Fruit fly (Drosophila melanogaster) whole organism, embryonic: ENCODE results near the gene cindr.

Source experiments
- CG10147 ChIP-seq: fragments of 200-800 bp; sonication (Bioruptor generic); optimal IDR thresholded peaks from 2 replicates; lab custom pipeline; 2019; ENCODE audit warnings: missing biosample characterization, mild to moderate bottlenecking, missing genetic modification characterization, moderate library complexity
- CG11504 ChIP-seq: fragments of 200-800 bp; sonication (Bioruptor generic); optimal IDR thresholded peaks from 3 replicates; lab custom pipeline; 2019; ENCODE audit warnings: missing biosample characterization, mild to moderate bottlenecking, missing genetic modification characterization, moderate library complexity
- CG14710 ChIP-seq: fragments of 200-800 bp; sonication (Bioruptor generic); optimal IDR thresholded peaks from 3 replicates; lab custom pipeline; 2019; ENCODE audit warnings: missing biosample characterization, mild to moderate bottlenecking, missing genetic modification characterization, moderate library complexity
- CG1529 ChIP-seq: fragments of 200-800 bp; sonication (Bioruptor generic); optimal IDR thresholded peaks from 3 replicates; lab custom pipeline; 2018; ENCODE audit warnings: missing biosample characterization, missing genetic modification characterization
- CG15514 ChIP-seq: fragments of 200-800 bp; sonication (Bioruptor generic); optimal IDR thresholded peaks from 3 replicates; lab custom pipeline; 2017; ENCODE audit warnings: missing biosample characterization, missing genetic modification characterization, mild to moderate bottlenecking, moderate library complexity, missing genetic modification reagents
- CG16779 ChIP-seq: fragments of 200-800 bp; sonication (Bioruptor generic); IDR thresholded peaks from 2 replicates; pipeline ENCODE4 v1.3.6; 2022; ENCODE audit warnings: missing biosample characterization, missing genetic modification characterization
- CG17328 ChIP-seq: fragments of 200-800 bp; sonication (Bioruptor generic); IDR thresholded peaks from 2 replicates; pipeline ENCODE4 v1.3.6; 2022; ENCODE audit warnings: missing biosample characterization, missing genetic modification characterization
- CG1792 ChIP-seq: fragments of 200-800 bp; sonication (Bioruptor generic); optimal IDR thresholded peaks from 2 replicates; lab custom pipeline; 2016; ENCODE audit warnings: missing biosample characterization, missing genetic modification characterization
- CG1832 ChIP-seq: fragments of 200-800 bp; sonication (Bioruptor generic); optimal IDR thresholded peaks from 2 replicates; lab custom pipeline; 2017; ENCODE audit warnings: missing biosample characterization, mild to moderate bottlenecking, missing genetic modification characterization, inconsistent platforms
- CG2202 ChIP-seq: fragments of 200-800 bp; sonication (Bioruptor generic); optimal IDR thresholded peaks from 2 replicates; lab custom pipeline; 2018; ENCODE audit warnings: missing biosample characterization, mild to moderate bottlenecking, missing genetic modification characterization
- CG2678 ChIP-seq: fragments of 200-800 bp; sonication (Bioruptor generic); optimal IDR thresholded peaks from 3 replicates; lab custom pipeline; 2019; ENCODE audit warnings: missing biosample characterization, mild to moderate bottlenecking, missing genetic modification characterization, moderate library complexity
- CG2712 ChIP-seq: fragments of 200-800 bp; optimal IDR thresholded peaks from 3 replicates; lab custom pipeline; 2019; ENCODE audit warnings: missing biosample characterization, mild to moderate bottlenecking, missing genetic modification characterization, moderate library complexity
- CG5180 ChIP-seq: fragments of 200-800 bp; sonication (Bioruptor generic); optimal IDR thresholded peaks from 3 replicates; lab custom pipeline; 2017; ENCODE audit warnings: missing biosample characterization, missing genetic modification characterization, mild to moderate bottlenecking, moderate library complexity, missing genetic modification reagents
- CG6654 ChIP-seq: fragments of 200-800 bp; sonication (Bioruptor generic); optimal IDR thresholded peaks from 2 replicates; lab custom pipeline; 2017; ENCODE audit warnings: missing biosample characterization, mild to moderate bottlenecking, missing genetic modification characterization
- CG9437 ChIP-seq: fragments of 200-800 bp; sonication (Bioruptor generic); optimal IDR thresholded peaks from 2 replicates; lab custom pipeline; 2018; ENCODE audit warnings: missing biosample characterization, mild to moderate bottlenecking, missing genetic modification characterization
- CG9727 ChIP-seq: fragments of 200-800 bp; sonication (Bioruptor generic); optimal IDR thresholded peaks from 3 replicates; lab custom pipeline; 2017; ENCODE audit warnings: missing biosample characterization, mild to moderate bottlenecking, missing genetic modification characterization
- CoRest ChIP-seq: fragments of 200-800 bp; sonication (Bioruptor generic); optimal IDR thresholded peaks from 3 replicates; lab custom pipeline; 2018; ENCODE audit warnings: missing biosample characterization, mild to moderate bottlenecking, missing genetic modification characterization, moderate library complexity
- Dad ChIP-seq: fragments of 200-800 bp; sonication (Bioruptor generic); optimal IDR thresholded peaks from 3 replicates; lab custom pipeline; 2016; ENCODE audit warnings: missing biosample characterization, missing genetic modification characterization
- Dll ChIP-seq: fragments of 200-800 bp; sonication (Bioruptor generic); IDR thresholded peaks from 4 replicates; pipeline ENCODE4 v1.3.6; 2022; ENCODE audit warnings: missing biosample characterization, missing genetic modification characterization; ENCODE audit not compliant: partially characterized antibody
- Doc2 ChIP-seq: fragments of 200-800 bp; sonication (Bioruptor generic); IDR thresholded peaks from 2 replicates; pipeline ENCODE4 v1.3.6; 2022; ENCODE audit warnings: missing biosample characterization, missing genetic modification characterization
- H15 ChIP-seq: fragments of 200-800 bp; sonication (Bioruptor generic); IDR thresholded peaks from 3 replicates; pipeline ENCODE4 v1.3.6; 2022; ENCODE audit warnings: missing biosample characterization, missing genetic modification characterization
- HLHmδ ChIP-seq: fragments of 200-800 bp; sonication (Bioruptor generic); optimal IDR thresholded peaks from 2 replicates; lab custom pipeline; 2018; ENCODE audit warnings: missing biosample characterization, mild to moderate bottlenecking, missing genetic modification characterization, moderate library complexity
- Kr ChIP-seq: fragments of 200-800 bp; sonication (Bioruptor generic); optimal IDR thresholded peaks from 2 replicates; lab custom pipeline; 2017; ENCODE audit warnings: missing biosample characterization, mild to moderate bottlenecking, missing genetic modification characterization
- Lhr ChIP-seq: fragments of 200-800 bp; sonication (Bioruptor generic); optimal IDR thresholded peaks from 3 replicates; lab custom pipeline; 2017; ENCODE audit warnings: mild to moderate bottlenecking, missing biosample characterization, missing genetic modification reagents, missing genetic modification characterization
- Lpt ChIP-seq: fragments of >200 bp; optimal IDR thresholded peaks from 2 replicates; lab custom pipeline; 2018; ENCODE audit warnings: missing biosample characterization, missing genetic modification characterization
- Mrtf ChIP-seq: fragments of 200-800 bp; sonication (Bioruptor generic); IDR thresholded peaks from 3 replicates; pipeline ENCODE4 v1.3.6; 2022; ENCODE audit warnings: missing biosample characterization, missing genetic modification characterization
- NK7.1 ChIP-seq: fragments of 200-800 bp; sonication (Bioruptor generic); optimal IDR thresholded peaks from 3 replicates; lab custom pipeline; 2016; ENCODE audit warnings: missing biosample characterization, missing genetic modification characterization
- Sox100B ChIP-seq: fragments of 200-800 bp; sonication (Bioruptor generic); optimal IDR thresholded peaks from 3 replicates; lab custom pipeline; 2018; ENCODE audit warnings: missing biosample characterization, mild to moderate bottlenecking, missing genetic modification characterization
- Ssrp ChIP-seq: fragments of 200-800 bp; sonication (Bioruptor generic); optimal IDR thresholded peaks from 2 replicates; lab custom pipeline; 2018; ENCODE audit warnings: missing biosample characterization, mild to moderate bottlenecking, missing genetic modification characterization, moderate library complexity
- Trl ChIP-seq, 3 experiments: fragments of >200 bp in 2 of 3; fragments of 200-800 bp in 1 of 3; sonication (Bioruptor generic) in 1 of 3; optimal IDR thresholded peaks; 2 replicates in 1 of 3; 3 replicates in 2 of 3; lab custom pipeline; 2016 to 2017; ENCODE audit warnings: missing biosample characterization in 1 of 3, missing genetic modification characterization in 1 of 3
- ab ChIP-seq: fragments of 200-800 bp; sonication (Bioruptor generic); optimal IDR thresholded peaks from 2 replicates; lab custom pipeline; 2016; ENCODE audit warnings: missing biosample characterization, missing genetic modification characterization
- ap ChIP-seq: fragments of 200-800 bp; sonication (Bioruptor generic); IDR thresholded peaks from 2 replicates; pipeline ENCODE4 v1.3.6; 2022; ENCODE audit warnings: missing biosample characterization, missing genetic modification characterization
- btn ChIP-seq: fragments of 200-800 bp; sonication (Bioruptor generic); optimal IDR thresholded peaks from 2 replicates; lab custom pipeline; 2016; ENCODE audit warnings: missing biosample characterization, missing genetic modification characterization
- cas ChIP-seq: fragments of 200-800 bp; sonication (Bioruptor generic); IDR thresholded peaks from 2 replicates; pipeline ENCODE4 v1.3.6; 2022; ENCODE audit warnings: missing biosample characterization, missing genetic modification characterization
- chinmo ChIP-seq: fragments of 200-800 bp; sonication (Bioruptor generic); IDR thresholded peaks from 4 replicates; pipeline ENCODE4 v1.3.6; 2022; ENCODE audit warnings: missing biosample characterization, missing genetic modification characterization; ENCODE audit not compliant: partially characterized antibody
- crol ChIP-seq: fragments of 200-800 bp; sonication (Bioruptor generic); IDR thresholded peaks from 2 replicates; pipeline ENCODE4 v1.3.6; 2022; ENCODE audit warnings: missing biosample characterization, missing genetic modification characterization
- cwo ChIP-seq: fragments of 200-800 bp; sonication (Bioruptor generic); optimal IDR thresholded peaks from 3 replicates; lab custom pipeline; 2017; ENCODE audit warnings: missing biosample characterization, missing genetic modification characterization, mild to moderate bottlenecking, moderate library complexity, missing genetic modification reagents
- eyg ChIP-seq: fragments of 200-800 bp; sonication (Bioruptor generic); optimal IDR thresholded peaks from 3 replicates; lab custom pipeline; 2016; ENCODE audit warnings: missing biosample characterization, missing genetic modification characterization
- grau ChIP-seq: fragments of 200-800 bp; optimal IDR thresholded peaks from 3 replicates; lab custom pipeline; 2019; ENCODE audit warnings: missing biosample characterization, mild to moderate bottlenecking, missing genetic modification characterization, moderate library complexity
- klu ChIP-seq: fragments of 200-800 bp; sonication (Bioruptor generic); IDR thresholded peaks from 2 replicates; pipeline ENCODE4 v1.3.6; 2022; ENCODE audit warnings: missing biosample characterization, missing genetic modification characterization
- knrl ChIP-seq: fragments of 200-800 bp; sonication (Bioruptor generic); IDR thresholded peaks from 3 replicates; pipeline ENCODE4 v1.3.6; 2022; ENCODE audit warnings: missing biosample characterization, missing genetic modification characterization; ENCODE audit not compliant: partially characterized antibody
- lola ChIP-seq, 3 experiments: fragments of >200 bp in 2 of 3; fragments of 200-800 bp in 1 of 3; sonication (Bioruptor generic) in 1 of 3; optimal IDR thresholded peaks; 2 replicates each; lab custom pipeline; 2017 to 2019; ENCODE audit warnings: missing biosample characterization in 3 of 3, missing genetic modification characterization in 3 of 3, mild to moderate bottlenecking in 1 of 3, moderate library complexity in 1 of 3
- nau ChIP-seq: fragments of 200-800 bp; sonication (Bioruptor generic); optimal IDR thresholded peaks from 3 replicates; lab custom pipeline; 2017; ENCODE audit warnings: missing biosample characterization, mild to moderate bottlenecking, missing genetic modification characterization, missing genetic modification reagents
- nerfin-2 ChIP-seq: fragments of 200-800 bp; sonication (Bioruptor generic); IDR thresholded peaks from 2 replicates; pipeline ENCODE4 v1.3.6; 2022; ENCODE audit warnings: missing biosample characterization, missing genetic modification characterization; ENCODE audit not compliant: partially characterized antibody
- org-1 ChIP-seq: fragments of 200-800 bp; sonication (Bioruptor generic); optimal IDR thresholded peaks from 2 replicates; lab custom pipeline; 2017; ENCODE audit warnings: missing biosample characterization, missing genetic modification characterization
- phol ChIP-seq: fragments of 200-800 bp; sonication (Bioruptor generic); optimal IDR thresholded peaks from 3 replicates; lab custom pipeline; 2018; ENCODE audit warnings: missing biosample characterization, mild to moderate bottlenecking, missing genetic modification characterization, moderate library complexity
- sens ChIP-seq: fragments of 200-800 bp; sonication (Bioruptor generic); peaks from one replicate; lab custom pipeline; 2016; ENCODE audit warnings: missing biosample characterization, missing genetic modification characterization
- tap ChIP-seq: fragments of 200-800 bp; optimal IDR thresholded peaks from 3 replicates; lab custom pipeline; 2019; ENCODE audit warnings: missing biosample characterization, mild to moderate bottlenecking, missing genetic modification characterization, moderate library complexity
- tna ChIP-seq: fragments of 200-800 bp; sonication (Bioruptor generic); IDR thresholded peaks from 2 replicates; pipeline ENCODE4 v1.3.6; 2022; ENCODE audit warnings: missing biosample characterization, missing genetic modification characterization; ENCODE audit not compliant: partially characterized antibody
- vvl ChIP-seq: fragments of 200-800 bp; sonication (Bioruptor generic); IDR thresholded peaks from 2 replicates; pipeline ENCODE4 v1.3.6; 2022; ENCODE audit warnings: missing biosample characterization, missing genetic modification characterization

The cindr gene

dm6 chr3R:30865365-30865770, 57.0 kb downstream of the cindr start (continued):
- TF ChIP-seq nerfin-2 (GFP tag; lab: Robert Waterston, UW) (no peak), sens (GFP tag; lab: Kevin White, UChicago) (peak; percentile 77), CG1792 (GFP tag; lab: Kevin White, UChicago) (no peak), CG15514 (no peak), btn (no peak), chinmo (GFP tag; lab: Robert Waterston, UW) (no peak), CG16779 (no peak), HLHmδ (GFP tag; lab: Kevin White, UChicago) (no peak), CG10147 (GFP tag; lab: Kevin White, UChicago) (no peak), knrl (GFP tag; lab: Robert Waterston, UW) (no peak), Doc2 (GFP tag; lab: Robert Waterston, UW) (no peak), ap (GFP tag; lab: Robert Waterston, UW) (0 out of 2 replicates have a peak, but pooled peaks have one; percentile 17), CG14710 (tag; lab: Kevin White, UChicago) (peak; percentile 41), grau (tag; lab: Kevin White, UChicago) (peak; percentile 98), Lpt (GFP tag; lab: Kevin White, UChicago) (no peak), eyg (GFP tag; lab: Kevin White, UChicago) (no peak), Dll (no peak), cas (GFP tag; lab: Robert Waterston, UW) (no peak), lola (GFP tag; optimal IDR thresholded peaks at IDR 0.05; lab: Kevin White, UChicago) (peak in 1 of 3 experiments; percentile 66), CoRest (peak; percentile 55), tap (no peak), Kr (GFP tag; lab: Kevin White, UChicago) (no peak), org-1 (GFP tag; lab: Kevin White, UChicago) (no peak), CG5180 (GFP tag; lab: Kevin White, UChicago) (no peak), Mrtf (no peak), crol (GFP tag; lab: Robert Waterston, UW) (no peak), Sox100B (GFP tag; lab: Kevin White, UChicago) (peak; percentile 35), tna (GFP tag; lab: Robert Waterston, UW) (no peak), Trl (optimal IDR thresholded peaks at IDR 0.05; lab: Kevin White, UChicago) (no peak), Trl (GFP tag; optimal IDR thresholded peaks at IDR 0.05; lab: Kevin White, UChicago) (no peak), H15 (GFP tag; lab: Robert Waterston, UW) (no peak), CG2678 (peak; percentile 59), CG1832 (GFP tag; lab: Kevin White, UChicago) (peak; percentile 10), CG9727 (GFP tag; lab: Kevin White, UChicago) (peak; percentile 43), CG2202 (tag; lab: Kevin White, UChicago) (no peak), vvl (GFP tag; lab: Robert Waterston, UW) (no peak), CG6654 (no peak), NK7.1 (GFP tag; lab: Kevin White, UChicago) (no peak), Lhr (GFP tag; lab: Kevin White, UChicago) (no peak), Dad (no peak), CG9437 (GFP tag; lab: Kevin White, UChicago) (no peak), nau (GFP tag; lab: Kevin White, UChicago) (no peak), CG1529 (peak; percentile 36), CG17328 (peak; percentile 53; the same call in 1 of the 2 replicates), cwo (no peak), Ssrp (tag; lab: Kevin White, UChicago) (peak; percentile 21), ab (no peak), CG2712 (tag; lab: Kevin White, UChicago) (peak; percentile 72), phol (tag; lab: Kevin White, UChicago) (peak; percentile 42), CG11504 (tag; lab: Kevin White, UChicago) (peak; percentile 51), klu (no peak)
